Fruit fly (Drosophila melanogaster) whole organism, pupa: ENCODE data around the gene CG13062.

ENCODE experiments used
- CG10348 ChIP-seq: fragments of 200-800 bp; sonication (Bioruptor generic); IDR thresholded peaks from 2 replicates; pipeline ENCODE4 v1.3.6; 2022; ENCODE audit warnings: missing biosample characterization, missing genetic modification characterization
- CG12605 ChIP-seq: fragments of 200-800 bp; sonication (Bioruptor generic); IDR thresholded peaks from 2 replicates; pipeline ENCODE4 v1.3.6; 2022; ENCODE audit warnings: missing biosample characterization, missing genetic modification characterization
- CG13204 ChIP-seq: fragments of 200-800 bp; sonication (Bioruptor generic); optimal IDR thresholded peaks from 2 replicates; lab custom pipeline; 2018; ENCODE audit warnings: missing biosample characterization, mild to moderate bottlenecking, missing genetic modification characterization, moderate library complexity
- CG14655 ChIP-seq: fragments of 200-800 bp; sonication (Bioruptor generic); optimal IDR thresholded peaks from 3 replicates; lab custom pipeline; 2017; ENCODE audit warnings: mild to moderate bottlenecking, missing biosample characterization, missing genetic modification reagents, missing genetic modification characterization
- CG15710 ChIP-seq: fragments of 200-800 bp; sonication (Bioruptor generic); optimal IDR thresholded peaks from 2 replicates; lab custom pipeline; 2018; ENCODE audit warnings: missing biosample characterization, mild to moderate bottlenecking, missing genetic modification characterization, moderate library complexity
- CG17806 ChIP-seq: fragments of 200-800 bp; sonication (Bioruptor generic); optimal IDR thresholded peaks from 2 replicates; lab custom pipeline; 2018; ENCODE audit warnings: missing biosample characterization, mild to moderate bottlenecking, missing genetic modification characterization, moderate library complexity
- CG32121 ChIP-seq: fragments of 200-800 bp; sonication (Bioruptor generic); IDR thresholded peaks from 2 replicates; pipeline ENCODE4 v1.3.6; 2022; ENCODE audit warnings: missing biosample characterization, missing genetic modification characterization
- CG34367 ChIP-seq: fragments of 200-800 bp; sonication (Bioruptor generic); optimal IDR thresholded peaks from 2 replicates; lab custom pipeline; 2018; ENCODE audit warnings: missing biosample characterization, mild to moderate bottlenecking, missing genetic modification characterization
- CG4496 ChIP-seq: fragments of 200-800 bp; sonication (Bioruptor generic); IDR thresholded peaks from 3 replicates; pipeline ENCODE4 v1.3.6; 2022; ENCODE audit warnings: missing biosample characterization, missing genetic modification characterization
- CG8159 ChIP-seq: fragments of 200-800 bp; sonication (Bioruptor generic); optimal IDR thresholded peaks from 3 replicates; lab custom pipeline; 2018; ENCODE audit warnings: missing biosample characterization, mild to moderate bottlenecking, missing genetic modification characterization, moderate library complexity
- CG8301 ChIP-seq: fragments of 200-800 bp; sonication (Bioruptor generic); optimal IDR thresholded peaks from 2 replicates; lab custom pipeline; 2018; ENCODE audit warnings: missing biosample characterization, mild to moderate bottlenecking, missing genetic modification characterization
- CG9948 ChIP-seq: fragments of 200-800 bp; sonication (Bioruptor generic); optimal IDR thresholded peaks from 2 replicates; lab custom pipeline; 2018; ENCODE audit warnings: missing biosample characterization, mild to moderate bottlenecking, missing genetic modification characterization, moderate library complexity
- D1 ChIP-seq: fragments of 200-800 bp; sonication (Bioruptor generic); optimal IDR thresholded peaks from 2 replicates; lab custom pipeline; 2018; ENCODE audit warnings: missing biosample characterization, mild to moderate bottlenecking, missing genetic modification characterization, moderate library complexity
- EcR ChIP-seq: fragments of 200-800 bp; sonication (Bioruptor generic); optimal IDR thresholded peaks from 3 replicates; lab custom pipeline; 2019; ENCODE audit warnings: missing biosample characterization, missing genetic modification characterization, mild to moderate bottlenecking, moderate library complexity, missing genetic modification reagents
- Ets98B ChIP-seq: fragments of 200-800 bp; sonication (Bioruptor generic); IDR thresholded peaks from 2 replicates; pipeline ENCODE4 v1.3.6; 2022; ENCODE audit warnings: missing biosample characterization, missing genetic modification characterization
- Pif1A ChIP-seq: fragments of 200-800 bp; sonication (Bioruptor generic); optimal IDR thresholded peaks from 3 replicates; lab custom pipeline; 2016; ENCODE audit warnings: missing biosample characterization, missing genetic modification characterization
- Pif1B ChIP-seq: fragments of 200-800 bp; sonication (Bioruptor generic); optimal IDR thresholded peaks from 3 replicates; lab custom pipeline; 2016; ENCODE audit warnings: missing biosample characterization, missing genetic modification characterization
- Snoo ChIP-seq: fragments of 200-800 bp; sonication (Bioruptor generic); optimal IDR thresholded peaks from 3 replicates; lab custom pipeline; 2017; ENCODE audit warnings: missing biosample characterization, mild to moderate bottlenecking, missing genetic modification characterization, inconsistent platforms
- fd96Ca ChIP-seq: fragments of 200-800 bp; sonication (Bioruptor generic); IDR thresholded peaks from 3 replicates; pipeline ENCODE4 v1.3.6; 2022; ENCODE audit warnings: missing biosample characterization, missing genetic modification characterization
- gl ChIP-seq: fragments of 200-800 bp; sonication (Bioruptor generic); optimal IDR thresholded peaks from 2 replicates; lab custom pipeline; 2018; ENCODE audit warnings: missing biosample characterization, mild to moderate bottlenecking, missing genetic modification characterization
- rn ChIP-seq: fragments of 200-800 bp; sonication (Bioruptor generic); IDR thresholded peaks from 2 replicates; pipeline ENCODE4 v1.3.6; 2022; ENCODE audit warnings: missing biosample characterization, missing genetic modification characterization

CG13062 gene

dm6 chr3L:16330740-16331139, 16.7 kb downstream of the CG13062 start, which contains the start of gene CG33060:
CG33060 (plus strand) TSS chr3L:16331040.
- TF ChIP-seq fd96Ca (GFP tag; lab: Robert Waterston, UW) (no peak), CG34367 (tag; lab: Kevin White, UChicago) (no peak), CG14655 (GFP tag; lab: Kevin White, UChicago) (no peak), Pif1B (GFP tag; lab: Kevin White, UChicago) (no peak), D1 (tag; lab: Kevin White, UChicago) (no peak), CG32121 (no peak), CG4496 (GFP tag; lab: Robert Waterston, UW) (no peak), Ets98B (no peak), CG13204 (GFP tag; lab: Kevin White, UChicago) (no peak), CG15710 (tag; lab: Kevin White, UChicago) (no peak), CG8301 (tag; lab: Kevin White, UChicago) (no peak), CG9948 (tag; lab: Kevin White, UChicago) (no peak), CG17806 (tag; lab: Kevin White, UChicago) (no peak), Snoo (tag; lab: Kevin White, UChicago) (no peak), CG10348 (GFP tag; lab: Robert Waterston, UW) (no peak), CG12605 (no peak), gl (tag; lab: Kevin White, UChicago) (no peak), CG8159 (tag; lab: Kevin White, UChicago) (no peak)

dm6 chr3L:16331633-16332032, 17.5 kb downstream of the CG13062 start, which contains the start of gene retinin:
retinin (plus strand) TSS chr3L:16331933.
- TF ChIP-seq CG8159 (tag; lab: Kevin White, UChicago): no peak
- no peak for TF ChIP-seq D1 (tag; lab: Kevin White, UChicago)
- TF ChIP-seq CG15710 (tag; lab: Kevin White, UChicago): no peak
- TF ChIP-seq CG34367 (tag; lab: Kevin White, UChicago): no peak
- no peak for TF ChIP-seq Snoo (tag; lab: Kevin White, UChicago)
- no peak for TF ChIP-seq Ets98B
- no peak for TF ChIP-seq CG14655 (GFP tag; lab: Kevin White, UChicago)
- no peak for TF ChIP-seq EcR (GFP tag; lab: Kevin White, UChicago)
- TF ChIP-seq CG32121: no peak
- no peak for TF ChIP-seq gl (tag; lab: Kevin White, UChicago)
- TF ChIP-seq Pif1A (GFP tag; lab: Kevin White, UChicago): no peak
- TF ChIP-seq CG13204 (GFP tag; lab: Kevin White, UChicago): no peak
- no peak for TF ChIP-seq Pif1B (GFP tag; lab: Kevin White, UChicago)
- no peak for TF ChIP-seq CG12605
- no peak for TF ChIP-seq rn (GFP tag; lab: Robert Waterston, UW)
- no peak for TF ChIP-seq fd96Ca (GFP tag; lab: Robert Waterston, UW)
- no peak for TF ChIP-seq CG8301 (tag; lab: Kevin White, UChicago)
- no peak for TF ChIP-seq CG4496 (GFP tag; lab: Robert Waterston, UW)

DNA sequence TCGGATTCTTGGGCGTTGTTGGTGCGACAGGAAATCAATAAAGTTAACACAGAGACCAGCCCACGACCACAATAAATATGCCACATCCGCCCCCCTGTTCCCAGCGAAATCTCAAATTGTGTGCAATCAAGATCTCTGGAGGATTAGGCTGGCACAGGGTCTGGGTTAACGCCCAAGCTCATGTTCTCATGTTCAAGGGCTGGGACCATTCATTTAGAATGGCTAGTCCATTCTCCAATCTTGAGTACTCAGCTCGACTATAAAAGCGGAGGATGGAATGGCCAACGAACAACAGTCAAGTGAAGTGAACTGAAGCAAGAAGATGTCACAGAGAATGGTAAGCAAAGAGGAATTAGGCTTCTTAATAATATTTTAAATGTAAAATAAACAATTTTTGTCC, 18.9 kb downstream of the CG13062 start, which contains the start of gene CG13056:
Gene CG13056, plus strand, starts transcription at position 301 of the 400 bp plus-strand sequence.
- TF ChIP-seq CG8159 (tag; lab: Kevin White, UChicago) (no peak), CG10348 (GFP tag; lab: Robert Waterston, UW) (no peak), gl (tag; lab: Kevin White, UChicago) (no peak), CG15710 (tag; lab: Kevin White, UChicago) (no peak), Ets98B (no peak), Pif1B (GFP tag; lab: Kevin White, UChicago) (no peak), CG13204 (GFP tag; lab: Kevin White, UChicago) (no peak), Snoo (tag; lab: Kevin White, UChicago) (no peak), CG8301 (tag; lab: Kevin White, UChicago) (no peak), CG14655 (GFP tag; lab: Kevin White, UChicago) (no peak), D1 (tag; lab: Kevin White, UChicago) (no peak), fd96Ca (GFP tag; lab: Robert Waterston, UW) (no peak), CG12605 (no peak), CG34367 (tag; lab: Kevin White, UChicago) (no peak), rn (GFP tag; lab: Robert Waterston, UW) (no peak)

DNA sequence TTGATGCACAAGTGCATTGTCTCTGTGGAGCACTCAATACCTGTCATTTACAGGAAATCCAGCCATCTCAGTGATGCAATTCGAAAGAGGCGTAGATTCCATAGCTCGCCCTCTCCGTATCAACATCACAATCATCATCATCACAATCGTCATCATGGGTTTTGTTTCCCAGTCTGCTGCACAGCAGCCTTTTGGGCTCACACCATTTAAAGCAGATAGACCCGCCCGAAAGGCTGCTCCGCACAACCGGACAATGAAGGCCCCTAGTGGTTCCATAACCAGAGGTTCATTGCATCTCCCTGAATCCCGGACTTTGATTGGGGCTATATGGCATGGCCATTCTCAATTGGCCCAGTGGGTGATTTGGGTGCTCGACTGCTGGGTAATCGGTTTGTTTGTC, 20.8 kb downstream of the CG13062 start:
- peak; percentile 25 for TF ChIP-seq EcR (GFP tag; lab: Kevin White, UChicago)
- TF ChIP-seq CG13204 (GFP tag; lab: Kevin White, UChicago): no peak
- 0 out of 3 replicates have a peak, but pooled peaks have one; percentile 15 for TF ChIP-seq fd96Ca (GFP tag; lab: Robert Waterston, UW)
- peak; percentile 69; the same call in 2 of the 3 replicates for TF ChIP-seq CG4496 (GFP tag; lab: Robert Waterston, UW)

- TF ChIP-seq gl (tag; lab: Kevin White, UChicago) (no peak), CG15710 (tag; lab: Kevin White, UChicago) (no peak), CG10348 (GFP tag; lab: Robert Waterston, UW) (no peak), CG12605 (no peak), CG8159 (tag; lab: Kevin White, UChicago) (no peak), Snoo (tag; lab: Kevin White, UChicago) (no peak), CG13204 (GFP tag; lab: Kevin White, UChicago) (no peak), fd96Ca (GFP tag; lab: Robert Waterston, UW) (no peak), CG34367 (tag; lab: Kevin White, UChicago) (no peak), EcR (GFP tag; lab: Kevin White, UChicago) (no peak), D1 (tag; lab: Kevin White, UChicago) (no peak), Ets98B (no peak), CG32121 (no peak), Pif1B (GFP tag; lab: Kevin White, UChicago) (no peak), CG14655 (GFP tag; lab: Kevin White, UChicago) (no peak), CG9948 (tag; lab: Kevin White, UChicago) (no peak), CG4496 (GFP tag; lab: Robert Waterston, UW) (no peak), Pif1A (GFP tag; lab: Kevin White, UChicago) (no peak), rn (GFP tag; lab: Robert Waterston, UW) (no peak)
Observed at dm6 chr3L:16337739-16338138, 23.7 kb downstream of the CG13062 start.
